Fruit fly (Drosophila melanogaster) whole organism, embryonic: ENCODE measurements around the gene tub.

Source experiments
- Atf3 ChIP-seq: fragments of 200-800 bp; sonication (Bioruptor generic); optimal IDR thresholded peaks from 3 replicates; lab custom pipeline; 2016; ENCODE audit warnings: missing biosample characterization, missing genetic modification characterization
- CG10274 ChIP-seq: fragments of 200-800 bp; sonication (Bioruptor generic); optimal IDR thresholded peaks from 3 replicates; lab custom pipeline; 2017; ENCODE audit warnings: missing biosample characterization, mild to moderate bottlenecking, missing genetic modification characterization
- CG11456 ChIP-seq: fragments of 200-800 bp; sonication (Bioruptor generic); IDR thresholded peaks from 3 replicates; pipeline ENCODE4 v1.3.6; 2022; ENCODE audit warnings: missing biosample characterization, missing genetic modification characterization
- CG11696 ChIP-seq: fragments of 200-800 bp; sonication (Bioruptor generic); IDR thresholded peaks from 2 replicates; pipeline ENCODE4 v1.3.6; 2022; ENCODE audit warnings: missing biosample characterization, missing genetic modification characterization
- CG12769 ChIP-seq: fragments of 200-800 bp; sonication (Bioruptor generic); optimal IDR thresholded peaks from 2 replicates; lab custom pipeline; 2019; ENCODE audit warnings: missing biosample characterization, mild to moderate bottlenecking, missing genetic modification characterization, moderate library complexity
- CG13624 ChIP-seq: fragments of 200-800 bp; sonication (Bioruptor generic); optimal IDR thresholded peaks from 2 replicates; lab custom pipeline; 2016; ENCODE audit warnings: missing biosample characterization, missing genetic modification characterization
- CG15479 ChIP-seq: fragments of 200-800 bp; sonication (Bioruptor generic); optimal IDR thresholded peaks from 3 replicates; lab custom pipeline; 2019; ENCODE audit warnings: missing biosample characterization, mild to moderate bottlenecking, missing genetic modification characterization, moderate library complexity
- CG15514 ChIP-seq: fragments of 200-800 bp; sonication (Bioruptor generic); optimal IDR thresholded peaks from 3 replicates; lab custom pipeline; 2017; ENCODE audit warnings: missing biosample characterization, missing genetic modification characterization, mild to moderate bottlenecking, moderate library complexity, missing genetic modification reagents
- CG16813 ChIP-seq: fragments of 200-800 bp; sonication (Bioruptor generic); IDR thresholded peaks from 3 replicates; pipeline ENCODE4 v1.3.6; 2022; ENCODE audit warnings: missing biosample characterization, missing genetic modification characterization; ENCODE audit not compliant: partially characterized antibody
- CG2116 ChIP-seq: fragments of 200-800 bp; sonication (Bioruptor generic); optimal IDR thresholded peaks from 3 replicates; lab custom pipeline; 2018; ENCODE audit warnings: missing biosample characterization, mild to moderate bottlenecking, missing genetic modification characterization
- CG34376 ChIP-seq: fragments of 200-800 bp; sonication (Bioruptor generic); optimal IDR thresholded peaks from 2 replicates; lab custom pipeline; 2018; ENCODE audit warnings: missing biosample characterization, mild to moderate bottlenecking, missing genetic modification characterization
- CG4854 ChIP-seq: fragments of 200-800 bp; sonication (Bioruptor generic); optimal IDR thresholded peaks from 2 replicates; lab custom pipeline; 2016; ENCODE audit warnings: missing biosample characterization, missing genetic modification characterization, inconsistent platforms
- CG7271 ChIP-seq: fragments of 200-800 bp; sonication (Bioruptor generic); optimal IDR thresholded peaks from 2 replicates; lab custom pipeline; 2018; ENCODE audit warnings: missing biosample characterization, mild to moderate bottlenecking, missing genetic modification characterization, moderate library complexity
- CG7556 ChIP-seq: fragments of 200-800 bp; sonication (Bioruptor generic); optimal IDR thresholded peaks from 2 replicates; lab custom pipeline; 2017; ENCODE audit warnings: missing biosample characterization, mild to moderate bottlenecking, missing genetic modification characterization
- CG7963 ChIP-seq: fragments of 200-800 bp; sonication (Bioruptor generic); IDR thresholded peaks from 3 replicates; pipeline ENCODE4 v1.3.6; 2022; ENCODE audit warnings: missing biosample characterization, missing genetic modification characterization; ENCODE audit not compliant: partially characterized antibody
- CG9437 ChIP-seq: fragments of 200-800 bp; sonication (Bioruptor generic); optimal IDR thresholded peaks from 2 replicates; lab custom pipeline; 2018; ENCODE audit warnings: missing biosample characterization, mild to moderate bottlenecking, missing genetic modification characterization
- CG9817 ChIP-seq: fragments of 200-800 bp; sonication (Bioruptor generic); optimal IDR thresholded peaks from 2 replicates; lab custom pipeline; 2018; ENCODE audit warnings: missing biosample characterization, mild to moderate bottlenecking, missing genetic modification characterization, moderate library complexity
- CTCF ChIP-seq: fragments of 200-800 bp; sonication (Bioruptor generic); optimal IDR thresholded peaks from 2 replicates; lab custom pipeline; 2017; ENCODE audit warnings: missing biosample characterization, mild to moderate bottlenecking, missing genetic modification characterization, moderate library complexity
- Chrac-16 ChIP-seq: fragments of 200-800 bp; sonication (Bioruptor generic); optimal IDR thresholded peaks from 3 replicates; lab custom pipeline; 2016; ENCODE audit warnings: missing biosample characterization, missing genetic modification characterization
- CoRest ChIP-seq: fragments of 200-800 bp; sonication (Bioruptor generic); optimal IDR thresholded peaks from 3 replicates; lab custom pipeline; 2018; ENCODE audit warnings: missing biosample characterization, mild to moderate bottlenecking, missing genetic modification characterization, moderate library complexity
- Deaf1 ChIP-seq: fragments of 200-800 bp; optimal IDR thresholded peaks from 3 replicates; lab custom pipeline; 2019; ENCODE audit warnings: missing biosample characterization, mild to moderate bottlenecking, missing genetic modification characterization, moderate library complexity
- Dref ChIP-seq: fragments of 200-800 bp; sonication (Bioruptor generic); IDR thresholded peaks from 2 replicates; pipeline ENCODE4 v1.3.6; 2022; ENCODE audit warnings: missing biosample characterization, missing genetic modification characterization
- E2f2 ChIP-seq: fragments of 200-800 bp; sonication (Bioruptor generic); IDR thresholded peaks from 2 replicates; pipeline ENCODE4 v1.3.6; 2022; ENCODE audit warnings: missing biosample characterization, missing genetic modification characterization
- Elba2 ChIP-seq: fragments of 200-800 bp; sonication (Bioruptor generic); optimal IDR thresholded peaks from 3 replicates; lab custom pipeline; 2016; ENCODE audit warnings: missing biosample characterization, missing genetic modification characterization
- H2.0 ChIP-seq: fragments of 200-800 bp; sonication (Bioruptor generic); IDR thresholded peaks from 2 replicates; pipeline ENCODE4 v1.3.6; 2022; ENCODE audit warnings: missing biosample characterization, missing genetic modification characterization
- HHEX ChIP-seq: fragments of 200-800 bp; sonication (Bioruptor generic); optimal IDR thresholded peaks from 3 replicates; lab custom pipeline; 2017; ENCODE audit warnings: missing biosample characterization, mild to moderate bottlenecking, missing genetic modification characterization, missing genetic modification reagents
- HLH4C ChIP-seq: fragments of 200-800 bp; sonication (Bioruptor generic); IDR thresholded peaks from 3 replicates; pipeline ENCODE4 v1.3.6; 2022; ENCODE audit warnings: missing biosample characterization, missing genetic modification characterization; ENCODE audit not compliant: partially characterized antibody
- Hr39 ChIP-seq: fragments of >200 bp; optimal IDR thresholded peaks from 2 replicates; lab custom pipeline; 2017
- MBD-R2 ChIP-seq: fragments of 200-800 bp; sonication (Bioruptor generic); IDR thresholded peaks from 2 replicates; pipeline ENCODE4 v1.3.6; 2022; ENCODE audit warnings: missing biosample characterization, missing genetic modification characterization
- Rx ChIP-seq: fragments of 200-800 bp; sonication (Bioruptor generic); IDR thresholded peaks from 2 replicates; pipeline ENCODE4 v1.3.6; 2022; ENCODE audit warnings: missing biosample characterization, missing genetic modification characterization
- Sox102F ChIP-seq: fragments of 200-800 bp; sonication (Bioruptor generic); optimal IDR thresholded peaks from 2 replicates; lab custom pipeline; 2018; ENCODE audit warnings: missing biosample characterization, mild to moderate bottlenecking, missing genetic modification characterization, moderate library complexity
- aop ChIP-seq: fragments of 200-800 bp; sonication (Bioruptor generic); IDR thresholded peaks from 2 replicates; pipeline ENCODE4 v1.3.6; 2022; ENCODE audit warnings: missing biosample characterization, missing genetic modification characterization
- ase ChIP-seq: fragments of 200-800 bp; sonication (Bioruptor generic); IDR thresholded peaks from 3 replicates; pipeline ENCODE4 v1.3.6; 2022; ENCODE audit warnings: missing biosample characterization, missing genetic modification characterization
- ash1 ChIP-seq: fragments of 200-800 bp; sonication (Bioruptor generic); optimal IDR thresholded peaks from 2 replicates; lab custom pipeline; 2018; ENCODE audit warnings: missing biosample characterization, mild to moderate bottlenecking, missing genetic modification characterization
- br ChIP-seq: fragments of >200 bp; optimal IDR thresholded peaks from 2 replicates; lab custom pipeline; 2017
- cas ChIP-seq: fragments of 200-800 bp; sonication (Bioruptor generic); IDR thresholded peaks from 2 replicates; pipeline ENCODE4 v1.3.6; 2022; ENCODE audit warnings: missing biosample characterization, missing genetic modification characterization
- chn ChIP-seq: fragments of 200-800 bp; sonication (Bioruptor generic); optimal IDR thresholded peaks from 2 replicates; lab custom pipeline; 2016; ENCODE audit warnings: missing biosample characterization, missing genetic modification characterization
- ci ChIP-seq: fragments of 200-800 bp; sonication (Bioruptor generic); IDR thresholded peaks from 3 replicates; pipeline ENCODE4 v1.3.6; 2022; ENCODE audit warnings: missing biosample characterization, missing genetic modification characterization
- crc ChIP-seq: fragments of 200-800 bp; sonication (Bioruptor generic); optimal IDR thresholded peaks from 2 replicates; lab custom pipeline; 2016; ENCODE audit warnings: missing biosample characterization, missing genetic modification characterization
- dm ChIP-seq: fragments of 200-800 bp; sonication (Bioruptor generic); optimal IDR thresholded peaks from 3 replicates; lab custom pipeline; 2016; ENCODE audit warnings: missing biosample characterization, missing genetic modification characterization
- en ChIP-seq: fragments of 200-800 bp; sonication (Bioruptor generic); optimal IDR thresholded peaks from 2 replicates; lab custom pipeline; 2016; ENCODE audit warnings: missing biosample characterization, missing genetic modification characterization
- gce ChIP-seq: fragments of 200-800 bp; sonication (Bioruptor generic); IDR thresholded peaks from 3 replicates; pipeline ENCODE4 v1.3.6; 2022; ENCODE audit warnings: missing biosample characterization, missing genetic modification characterization
- hkb ChIP-seq, 2 experiments: fragments of 200-800 bp in 1 of 2; fragments of >200 bp in 1 of 2; sonication (Bioruptor generic) in 1 of 2; IDR thresholded peaks in 1 of 2; optimal IDR thresholded peaks in 1 of 2; 2 replicates each; pipeline versions ENCODE4 v1.3.6 to Lab custom; 2017 to 2022; ENCODE audit warnings: missing biosample characterization in 1 of 2, missing genetic modification characterization in 1 of 2
- ind ChIP-seq: fragments of 200-800 bp; sonication (Bioruptor generic); optimal IDR thresholded peaks from 3 replicates; lab custom pipeline; 2016; ENCODE audit warnings: missing biosample characterization, missing genetic modification characterization
- otp ChIP-seq: fragments of 200-800 bp; sonication (Bioruptor generic); IDR thresholded peaks from 3 replicates; pipeline ENCODE4, ENCODE4 v1.3.6; 2022; ENCODE audit warnings: missing biosample characterization, missing genetic modification characterization
- pros ChIP-seq: fragments of 200-800 bp; sonication (Bioruptor generic); optimal IDR thresholded peaks from 3 replicates; lab custom pipeline; 2019; ENCODE audit warnings: missing biosample characterization, mild to moderate bottlenecking, missing genetic modification characterization, moderate library complexity
- pzg ChIP-seq: fragments of 200-800 bp; sonication (Bioruptor generic); optimal IDR thresholded peaks from 3 replicates; lab custom pipeline; 2018; ENCODE audit warnings: missing biosample characterization, mild to moderate bottlenecking, missing genetic modification characterization, moderate library complexity
- salm ChIP-seq: fragments of 200-800 bp; sonication (Bioruptor generic); optimal IDR thresholded peaks from 2 replicates; lab custom pipeline; 2018; ENCODE audit warnings: missing biosample characterization, mild to moderate bottlenecking, missing genetic modification characterization
- schlank ChIP-seq: fragments of 200-800 bp; sonication (Bioruptor generic); optimal IDR thresholded peaks from 2 replicates; lab custom pipeline; 2018; ENCODE audit warnings: missing biosample characterization, mild to moderate bottlenecking, missing genetic modification characterization
- shn ChIP-seq: fragments of 200-800 bp; sonication (Bioruptor generic); optimal IDR thresholded peaks from 3 replicates; lab custom pipeline; 2016; ENCODE audit warnings: missing biosample characterization, missing genetic modification characterization

Gene tub

dm6 chr3R:4433441-4434077, 46.0 kb downstream of the tub start, which contains the start of the genes eIF3a and CG1074 (continued):
- TF ChIP-seq Chrac-16 (GFP tag; lab: Kevin White, UChicago) (peak; percentile 27), ci (peak; percentile 88), schlank (peak; percentile 60), CG15479 (peak; percentile 13), CG15514 (GFP tag; lab: Kevin White, UChicago) (peak; percentile 91), HHEX (GFP tag; lab: Kevin White, UChicago) (peak; percentile 74), chn (peak; percentile 56), Sox102F (no peak), br (lab: Kevin White, UChicago) (no peak), CoRest (tag; lab: Kevin White, UChicago) (peak; percentile 51), pzg (peak; percentile 95), Hr39 (lab: Kevin White, UChicago) (no peak), CG10274 (GFP tag; lab: Kevin White, UChicago) (peak; percentile 39), CG7271 (peak; percentile 78), aop (GFP tag; lab: Robert Waterston, UW) (no peak), CG16813 (peak; percentile 97), shn (GFP tag; lab: Kevin White, UChicago) (peak; percentile 51), CG7963 (GFP tag; lab: Robert Waterston, UW) (peak; percentile 98), H2.0 (peak; percentile 31; the same call in 1 of the 2 replicates), CG11456 (peak; percentile 86), pros (GFP tag; lab: Kevin White, UChicago) (peak; percentile 16), dm (peak; percentile 99), CG9817 (tag; lab: Kevin White, UChicago) (peak; percentile 51), Deaf1 (peak; percentile 71), ase (GFP tag; lab: Robert Waterston, UW) (peak; percentile 48; the same call in 1 of the 3 replicates), CTCF (peak; percentile 52), ash1 (GFP tag; lab: Kevin White, UChicago) (peak; percentile 78), Elba2 (GFP tag; lab: Kevin White, UChicago) (peak; percentile 11), salm (tag; lab: Kevin White, UChicago) (peak; percentile 8), hkb (optimal IDR thresholded peaks at IDR 0.05; lab: Kevin White, UChicago) (no peak), hkb (GFP tag; IDR thresholded peaks at IDR 0.05; lab: Robert Waterston, UW) (peak; percentile 46), CG34376 (peak; percentile 89), E2f2 (GFP tag; lab: Robert Waterston, UW) (peak; percentile 66), CG2116 (GFP tag; lab: Kevin White, UChicago) (peak; percentile 100), CG12769 (tag; lab: Kevin White, UChicago) (no peak), MBD-R2 (GFP tag; lab: Robert Waterston, UW) (peak; percentile 96), Rx (no peak), CG13624 (GFP tag; lab: Kevin White, UChicago) (peak; percentile 85), CG9437 (GFP tag; lab: Kevin White, UChicago) (peak; percentile 53), HLH4C (GFP tag; lab: Robert Waterston, UW) (peak; percentile 95), Dref (GFP tag; lab: Robert Waterston, UW) (peak; percentile 98), ind (GFP tag; lab: Kevin White, UChicago) (peak; percentile 16), CG11696 (peak; percentile 67), otp (GFP tag; lab: Robert Waterston, UW) (peak; percentile 57; the same call in 2 of the 3 replicates), cas (GFP tag; lab: Robert Waterston, UW) (peak; percentile 54; the same call in 1 of the 2 replicates), crc (no peak), Atf3 (peak; percentile 15), en (GFP tag; lab: Kevin White, UChicago) (no peak), CG7556 (peak; percentile 24), CG4854 (GFP tag; lab: Kevin White, UChicago) (peak; percentile 55), gce (0 out of 3 replicates have a peak, but pooled peaks have one; percentile 16)
